Worm (Caenorhabditis elegans): ENCODE measurements around the gene clec-186.

The clec-186 gene

DNA sequence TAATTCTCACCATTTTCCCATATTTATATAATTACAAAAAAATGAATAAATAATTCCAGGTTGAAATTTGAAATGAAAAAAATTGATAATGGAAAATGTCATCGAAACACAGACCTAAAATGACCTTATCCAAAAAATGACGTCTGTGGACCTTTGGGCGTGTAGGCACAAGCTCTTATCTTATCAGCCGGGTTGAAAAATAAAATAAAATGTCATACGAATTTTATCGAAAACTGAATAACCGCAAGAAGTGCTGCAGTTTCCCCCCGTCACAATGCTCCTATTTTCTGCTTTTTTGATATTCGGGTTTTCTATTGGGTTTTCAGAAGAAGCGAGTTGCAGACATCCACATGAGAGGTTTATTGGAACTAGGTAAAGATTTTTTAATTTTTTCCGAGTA is at the start of gene clec-186:
TSS of gene clec-186 (plus strand) at position 226 of the 400 bp plus-strand sequence.
- no peak for TF ChIP-seq tra-4 (tag; optimal IDR thresholded peaks at IDR 0.05)
- TF ChIP-seq ceh-13 (GFP tag; optimal IDR thresholded peaks at IDR 0.05) = no peak
- no peak for TF ChIP-seq tbx-11 (GFP tag; IDR thresholded peaks at IDR 0.05)
- no peak for TF ChIP-seq B0310.2 (tag; optimal IDR thresholded peaks at IDR 0.05)
- TF ChIP-seq pes-1 (GFP tag; IDR thresholded peaks at IDR 0.05) = no peak
- TF ChIP-seq hmbx-1 (tag; optimal IDR thresholded peaks at IDR 0.05) = no peak
- TF ChIP-seq F13C5.2 (tag; optimal IDR thresholded peaks at IDR 0.05) = no peak
- TF ChIP-seq hmg-4 (GFP tag; optimal IDR thresholded peaks at IDR 0.05) = no peak
- TF ChIP-seq ets-7 (tag; optimal IDR thresholded peaks at IDR 0.05) = no peak
- TF ChIP-seq ceh-36 (tag; optimal IDR thresholded peaks at IDR 0.05) = no peak
- TF ChIP-seq sea-1 (GFP tag; conservative IDR thresholded peaks at IDR 0.05) = no peak
- TF ChIP-seq hnd-1 (tag; optimal IDR thresholded peaks at IDR 0.05) = no peak
- no peak for TF ChIP-seq flt-1 (GFP tag; IDR thresholded peaks at IDR 0.05)
- no peak for TF ChIP-seq tbx-37 (GFP tag; conservative IDR thresholded peaks at IDR 0.05)
- no peak for TF ChIP-seq scrt-1 (GFP tag; IDR thresholded peaks at IDR 0.05)

ce11 chrIV:12816636-12817035 is 49.3 kb upstream of the clec-186 start:
- no peak for TF ChIP-seq hmg-4 (GFP tag; optimal IDR thresholded peaks at IDR 0.05)
- no peak for TF ChIP-seq F13C5.2 (tag; optimal IDR thresholded peaks at IDR 0.05)
- no peak for TF ChIP-seq flt-1 (GFP tag; IDR thresholded peaks at IDR 0.05)
- TF ChIP-seq tbx-37 (GFP tag; conservative IDR thresholded peaks at IDR 0.05) = no peak
- TF ChIP-seq hnd-1 (tag; optimal IDR thresholded peaks at IDR 0.05) = no peak
- no peak for TF ChIP-seq ceh-36 (tag; optimal IDR thresholded peaks at IDR 0.05)
- no peak for TF ChIP-seq scrt-1 (GFP tag; IDR thresholded peaks at IDR 0.05)
- TF ChIP-seq pes-1 (GFP tag; IDR thresholded peaks at IDR 0.05) = no peak
- TF ChIP-seq ama-1 (optimal IDR thresholded peaks at IDR 0.05) = no peak
- TF ChIP-seq tbx-11 (GFP tag; IDR thresholded peaks at IDR 0.05) = no peak
- no peak for TF ChIP-seq B0310.2 (tag; optimal IDR thresholded peaks at IDR 0.05)
- no peak for TF ChIP-seq hmbx-1 (tag; optimal IDR thresholded peaks at IDR 0.05)
- TF ChIP-seq sea-1 (GFP tag; conservative IDR thresholded peaks at IDR 0.05) = no peak
- TF ChIP-seq ceh-13 (GFP tag; optimal IDR thresholded peaks at IDR 0.05) = no peak

- TF ChIP-seq tbx-11 (GFP tag; IDR thresholded peaks at IDR 0.05) = no peak
- TF ChIP-seq ceh-13 (GFP tag; optimal IDR thresholded peaks at IDR 0.05) = no peak
- TF ChIP-seq F13C5.2 (tag; optimal IDR thresholded peaks at IDR 0.05) = no peak
- TF ChIP-seq B0310.2 (tag; optimal IDR thresholded peaks at IDR 0.05) = no peak
- TF ChIP-seq aly-1 (tag; optimal IDR thresholded peaks at IDR 0.05) = no peak
- TF ChIP-seq scrt-1 (GFP tag; IDR thresholded peaks at IDR 0.05) = no peak
- TF ChIP-seq tra-4 (tag; optimal IDR thresholded peaks at IDR 0.05) = no peak
- TF ChIP-seq hnd-1 (tag; optimal IDR thresholded peaks at IDR 0.05) = no peak
- TF ChIP-seq ets-7 (tag; optimal IDR thresholded peaks at IDR 0.05) = no peak
- no peak for TF ChIP-seq tbx-37 (GFP tag; conservative IDR thresholded peaks at IDR 0.05)
- no peak for TF ChIP-seq hmg-4 (GFP tag; optimal IDR thresholded peaks at IDR 0.05)
- TF ChIP-seq ceh-36 (tag; optimal IDR thresholded peaks at IDR 0.05) = no peak
- TF ChIP-seq pes-1 (GFP tag; IDR thresholded peaks at IDR 0.05) = no peak
- no peak for TF ChIP-seq flt-1 (GFP tag; IDR thresholded peaks at IDR 0.05)
- no peak for TF ChIP-seq ama-1 (optimal IDR thresholded peaks at IDR 0.05)
Observed at ce11 chrIV:12817539-12817938, 48.4 kb upstream of the clec-186 start.

- no peak for TF ChIP-seq hmbx-1 (tag; optimal IDR thresholded peaks at IDR 0.05)
- no peak for TF ChIP-seq aly-1 (tag; optimal IDR thresholded peaks at IDR 0.05)
- TF ChIP-seq scrt-1 (GFP tag; IDR thresholded peaks at IDR 0.05) = no peak
- TF ChIP-seq sea-1 (GFP tag; conservative IDR thresholded peaks at IDR 0.05) = no peak
- TF ChIP-seq ceh-13 (GFP tag; optimal IDR thresholded peaks at IDR 0.05) = no peak
- TF ChIP-seq ets-7 (tag; optimal IDR thresholded peaks at IDR 0.05) = no peak
- no peak for TF ChIP-seq B0310.2 (tag; optimal IDR thresholded peaks at IDR 0.05)
- TF ChIP-seq ama-1 (optimal IDR thresholded peaks at IDR 0.05) = no peak
- TF ChIP-seq pes-1 (GFP tag; IDR thresholded peaks at IDR 0.05) = no peak
- TF ChIP-seq hnd-1 (tag; optimal IDR thresholded peaks at IDR 0.05) = no peak
- TF ChIP-seq ceh-36 (tag; optimal IDR thresholded peaks at IDR 0.05) = no peak
- TF ChIP-seq tra-4 (tag; optimal IDR thresholded peaks at IDR 0.05) = no peak
- TF ChIP-seq tbx-11 (GFP tag; IDR thresholded peaks at IDR 0.05) = no peak
- TF ChIP-seq tbx-37 (GFP tag; conservative IDR thresholded peaks at IDR 0.05) = no peak
Observed at ce11 chrIV:12825304-12825703, 40.6 kb upstream of the clec-186 start, which contains the start of gene M02B1.4. TSS of gene M02B1.4 (minus strand) at chrIV:12825312.

DNA sequence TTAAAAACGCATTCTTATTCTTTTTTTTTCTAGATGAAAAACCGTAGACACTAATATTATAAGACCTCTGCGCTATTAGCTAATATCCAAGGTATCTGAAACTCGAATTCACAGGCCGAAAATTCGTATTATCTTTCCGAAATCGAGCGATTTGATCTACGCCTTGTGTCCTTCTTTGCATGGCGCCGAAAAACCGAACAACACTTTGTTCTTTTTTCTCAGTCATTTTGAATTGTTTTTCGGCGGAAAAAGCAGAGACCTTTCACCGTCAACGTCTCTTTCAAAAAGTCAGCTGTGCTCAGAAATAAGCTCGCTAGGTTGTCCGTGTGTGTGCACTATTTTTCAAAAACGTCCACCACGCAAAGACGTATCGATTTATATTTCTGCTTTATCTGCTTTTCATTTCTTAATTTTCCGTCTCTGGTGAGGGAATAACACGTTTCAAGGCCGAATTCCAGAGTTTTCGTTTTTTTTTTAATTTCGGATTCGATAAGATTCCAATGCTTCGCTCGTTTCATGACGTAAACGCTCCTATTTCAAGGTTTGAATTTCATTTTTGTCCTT is 35.0 kb upstream of the clec-186 start:
- TF ChIP-seq ceh-13 (GFP tag; optimal IDR thresholded peaks at IDR 0.05) (no peak), ceh-36 (tag; optimal IDR thresholded peaks at IDR 0.05) (no peak), sea-1 (GFP tag; conservative IDR thresholded peaks at IDR 0.05) (no peak), scrt-1 (GFP tag; IDR thresholded peaks at IDR 0.05) (no peak), aly-1 (tag; optimal IDR thresholded peaks at IDR 0.05) (no peak)

- TF ChIP-seq ama-1 (optimal IDR thresholded peaks at IDR 0.05) = no peak
- no peak for TF ChIP-seq scrt-1 (GFP tag; IDR thresholded peaks at IDR 0.05)
- TF ChIP-seq pes-1 (GFP tag; IDR thresholded peaks at IDR 0.05) = no peak
- TF ChIP-seq ets-7 (tag; optimal IDR thresholded peaks at IDR 0.05) = no peak
- no peak for TF ChIP-seq tra-4 (tag; optimal IDR thresholded peaks at IDR 0.05)
Observed at ce11 chrIV:12831609-12832500, 34.1 kb upstream of the clec-186 start.

DNA sequence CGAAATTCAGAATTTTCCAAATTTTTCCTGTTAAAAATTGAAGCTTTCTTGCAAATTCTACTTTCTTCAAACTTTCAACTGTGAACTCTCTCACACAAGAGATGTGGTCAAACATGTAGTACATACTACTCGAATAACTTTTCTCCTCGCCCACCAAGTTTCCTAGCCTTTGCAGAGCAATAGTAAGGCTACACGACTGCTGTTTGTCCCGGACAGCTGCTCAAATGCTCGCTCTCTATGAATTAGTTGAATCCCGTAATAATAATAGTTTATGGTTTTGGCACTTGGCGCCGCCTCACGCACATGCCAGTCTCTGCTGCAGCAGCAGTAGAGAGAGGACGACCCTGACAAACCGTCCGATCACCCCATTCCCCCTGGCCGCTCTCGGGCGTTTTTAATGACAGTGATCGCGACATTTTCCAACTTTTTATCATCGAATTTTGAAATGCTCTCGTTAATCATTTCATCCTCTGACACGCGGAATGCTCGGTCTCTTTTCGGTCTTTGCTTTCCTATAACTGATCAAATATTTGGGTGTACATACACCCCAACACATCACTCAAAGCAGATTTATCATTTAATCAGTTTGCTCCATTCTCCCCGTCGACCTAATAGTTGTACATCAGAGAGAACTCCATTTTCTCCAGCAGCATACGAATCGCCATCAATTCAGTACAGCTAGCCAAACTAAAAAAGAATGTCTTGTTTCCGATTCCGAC is 32.1 kb upstream of the clec-186 start:
- no peak for TF ChIP-seq F13C5.2 (tag; optimal IDR thresholded peaks at IDR 0.05)
- TF ChIP-seq hmg-4 (GFP tag; optimal IDR thresholded peaks at IDR 0.05) = no peak
- no peak for TF ChIP-seq hmbx-1 (tag; optimal IDR thresholded peaks at IDR 0.05)
- no peak for TF ChIP-seq scrt-1 (GFP tag; IDR thresholded peaks at IDR 0.05)
- TF ChIP-seq hnd-1 (tag; optimal IDR thresholded peaks at IDR 0.05) = no peak
- no peak for TF ChIP-seq flt-1 (GFP tag; IDR thresholded peaks at IDR 0.05)
- no peak for TF ChIP-seq tbx-11 (GFP tag; IDR thresholded peaks at IDR 0.05)
- TF ChIP-seq aly-1 (tag; optimal IDR thresholded peaks at IDR 0.05) = no peak
- no peak for TF ChIP-seq ama-1 (optimal IDR thresholded peaks at IDR 0.05)
- TF ChIP-seq pes-1 (GFP tag; IDR thresholded peaks at IDR 0.05) = no peak
- no peak for TF ChIP-seq tra-4 (tag; optimal IDR thresholded peaks at IDR 0.05)
- TF ChIP-seq ceh-36 (tag; optimal IDR thresholded peaks at IDR 0.05) = no peak
- no peak for TF ChIP-seq ceh-13 (GFP tag; optimal IDR thresholded peaks at IDR 0.05)
- TF ChIP-seq ets-7 (tag; optimal IDR thresholded peaks at IDR 0.05) = no peak
- no peak for TF ChIP-seq sea-1 (GFP tag; conservative IDR thresholded peaks at IDR 0.05)
- TF ChIP-seq B0310.2 (tag; optimal IDR thresholded peaks at IDR 0.05) = no peak
- TF ChIP-seq tbx-37 (GFP tag; conservative IDR thresholded peaks at IDR 0.05) = no peak

All from whole organism, early embryonic.